Fruit fly (Drosophila melanogaster): Measurements from ENCODE around the gene sba.
A peak's percentile ranks its signal among the peaks of the same experiment; 100 is the strongest.

sba gene

DNA sequence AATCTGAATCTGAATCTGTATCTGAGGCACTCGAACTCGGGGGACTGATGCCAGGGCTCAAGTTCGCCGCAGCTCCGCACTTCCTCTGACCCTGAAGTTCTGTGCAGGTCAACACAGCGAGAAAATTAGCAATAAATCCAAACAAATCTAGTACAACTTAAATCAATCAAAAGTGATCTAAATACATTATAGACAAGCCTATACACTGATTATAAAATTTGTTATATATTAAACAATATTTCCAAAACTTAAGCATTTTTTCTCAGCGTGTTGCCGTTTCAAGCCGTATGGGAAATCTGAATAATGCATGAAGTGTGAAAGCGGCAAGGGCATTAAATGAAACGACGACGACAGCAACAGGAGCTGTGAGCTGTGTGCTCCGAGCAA lies 7.7 kb downstream of the sba start (continued):
- TF ChIP-seq Mrtf (GFP tag; IDR thresholded peaks at IDR 0.05) = no peak
- TF ChIP-seq CG1792 (GFP tag; optimal IDR thresholded peaks at IDR 0.05) = no peak
- peak; percentile 34; the same call in 1 of the 2 replicates for TF ChIP-seq E2f1 (GFP tag; IDR thresholded peaks at IDR 0.05)
- peak; percentile 31 for TF ChIP-seq CG3281 (GFP tag; optimal IDR thresholded peaks at IDR 0.05)
- no peak for TF ChIP-seq Adf1 (GFP tag; IDR thresholded peaks at IDR 0.05)
- no peak for TF ChIP-seq CG12744 (GFP tag; optimal IDR thresholded peaks at IDR 0.05)
- no peak for TF ChIP-seq ken (GFP tag; IDR thresholded peaks at IDR 0.05)
- 0 out of 3 replicates have a peak, but pooled peaks have one; percentile 45 for TF ChIP-seq otp (GFP tag; IDR thresholded peaks at IDR 0.05)
- TF ChIP-seq CG4282 (GFP tag; optimal IDR thresholded peaks at IDR 0.05) = no peak
- TF ChIP-seq Taf1 (GFP tag; IDR thresholded peaks at IDR 0.05) = 0 out of 2 replicates have a peak, but pooled peaks have one; percentile 27
- peak; percentile 11 for TF ChIP-seq nmo (GFP tag; optimal IDR thresholded peaks at IDR 0.05)
- TF ChIP-seq CG6272 (GFP tag; IDR thresholded peaks at IDR 0.05) = no peak
- TF ChIP-seq tio (GFP tag; optimal IDR thresholded peaks at IDR 0.05) = peak; percentile 27
- TF ChIP-seq Dref (GFP tag; IDR thresholded peaks at IDR 0.05) = no peak
- no peak for TF ChIP-seq CG31388 (GFP tag; optimal IDR thresholded peaks at IDR 0.05)
- TF ChIP-seq CG17829 (tag; optimal IDR thresholded peaks at IDR 0.05) = peak; percentile 2
- TF ChIP-seq Dek (tag; optimal IDR thresholded peaks at IDR 0.05) = peak; percentile 2
- TF ChIP-seq sisA (GFP tag; IDR thresholded peaks at IDR 0.05) = peak; percentile 19; the same call in 1 of the 2 replicates
- TF ChIP-seq Oli (tag; optimal IDR thresholded peaks at IDR 0.05) = peak; percentile 21
- peak; percentile 38 to 66 for TF ChIP-seq bsh (GFP tag; optimal IDR thresholded peaks at IDR 0.05)
- TF ChIP-seq Nf-YC (tag; optimal IDR thresholded peaks at IDR 0.05) = no peak
- peak; percentile 16 for TF ChIP-seq CG10979 (tag; optimal IDR thresholded peaks at IDR 0.05)
- peak; percentile 43 for TF ChIP-seq Meics (GFP tag; optimal IDR thresholded peaks at IDR 0.05)
- TF ChIP-seq PHDP (tag; optimal IDR thresholded peaks at IDR 0.05) = peak; percentile 5
- no peak for TF ChIP-seq run (tag; optimal IDR thresholded peaks at IDR 0.05)
- TF ChIP-seq toy (GFP tag; IDR thresholded peaks at IDR 0.05) = no peak
- TF ChIP-seq gce (GFP tag; IDR thresholded peaks at IDR 0.05) = no peak
- no peak for TF ChIP-seq pros (GFP tag; optimal IDR thresholded peaks at IDR 0.05)
- peak; percentile 51; the same call in 1 of the 2 replicates for TF ChIP-seq H2.0 (GFP tag; IDR thresholded peaks at IDR 0.05)
- peak; percentile 47 for TF ChIP-seq CG2712 (tag; optimal IDR thresholded peaks at IDR 0.05)
- no peak for TF ChIP-seq GATAe (GFP tag; conservative IDR thresholded peaks at IDR 0.05)
- TF ChIP-seq CG17359 (tag; optimal IDR thresholded peaks at IDR 0.05) = peak; percentile 41
- TF ChIP-seq inv (GFP tag; IDR thresholded peaks at IDR 0.05; ENCODE audit: partially characterized antibody) = no peak
- TF ChIP-seq CG15269 (tag; optimal IDR thresholded peaks at IDR 0.05) = peak; percentile 11
- no peak for TF ChIP-seq CG1024 (GFP tag; IDR thresholded peaks at IDR 0.05)
- peak; percentile 41 for TF ChIP-seq CG4424 (GFP tag; optimal IDR thresholded peaks at IDR 0.05)
- TF ChIP-seq CG13624 (GFP tag; optimal IDR thresholded peaks at IDR 0.05) = no peak
- no peak for TF ChIP-seq MESR4 (GFP tag; optimal IDR thresholded peaks at IDR 0.05)
- no peak for TF ChIP-seq CG6791 (GFP tag; IDR thresholded peaks at IDR 0.05; ENCODE audit: partially characterized antibody)
- peak; percentile 16 for TF ChIP-seq CG13775 (GFP tag; optimal IDR thresholded peaks at IDR 0.05)
- TF ChIP-seq mld (GFP tag; IDR thresholded peaks at IDR 0.05; ENCODE audit: partially characterized antibody) = no peak
- TF ChIP-seq unc-4 (GFP tag; IDR thresholded peaks at IDR 0.05; ENCODE audit: partially characterized antibody) = no peak
- TF ChIP-seq CG7987 (GFP tag; optimal IDR thresholded peaks at IDR 0.05) = no peak
- TF ChIP-seq CkIIα-i1 (GFP tag; IDR thresholded peaks at IDR 0.05) = 0 out of 2 replicates have a peak, but pooled peaks have one; percentile 19
- TF ChIP-seq CG9727 (GFP tag; optimal IDR thresholded peaks at IDR 0.05) = peak; percentile 26
- TF ChIP-seq lmd (GFP tag; IDR thresholded peaks at IDR 0.05) = peak; percentile 54
- peak; percentile 57 for TF ChIP-seq Fer1 (GFP tag; optimal IDR thresholded peaks at IDR 0.05)
- TF ChIP-seq CG17612 (GFP tag; IDR thresholded peaks at IDR 0.05) = no peak
- no peak for TF ChIP-seq luna (GFP tag; optimal IDR thresholded peaks at IDR 0.05)
- TF ChIP-seq Ada2b (GFP tag; IDR thresholded peaks at IDR 0.05) = peak; percentile 42; the same call in 1 of the 2 replicates
- 0 out of 3 replicates have a peak, but pooled peaks have one; percentile 24 for TF ChIP-seq Aef1 (GFP tag; IDR thresholded peaks at IDR 0.05)

Data from whole organism, embryonic.